Worm (Caenorhabditis elegans) whole organism, L4 larva: Measurements from ENCODE around the gene sox-3.

ENCODE experiments used
- F10B5.3 ChIP-seq: sonication (generic microtip); optimal IDR thresholded peaks from 2 replicates; lab custom pipeline; 2016; ENCODE audit warnings: mild to moderate bottlenecking, missing genetic modification characterization, missing compliant biosample characterization
- F26F4.8 ChIP-seq: fragments of 200-800 bp; sonication (Bioruptor generic); conservative IDR thresholded peaks from 2 replicates; pipeline ENCODE4 v1.3.6; 2022; ENCODE audit warnings: missing genetic modification characterization, missing compliant biosample characterization
- F44E2.7 ChIP-seq: fragments of 200-800 bp; sonication (Bioruptor generic); IDR thresholded peaks from 2 replicates; pipeline ENCODE4 v2.1.2; 2022; ENCODE audit warnings: missing genetic modification characterization, missing compliant biosample characterization
- R02D3.7 ChIP-seq: fragments of 150-350 bp; sonication (generic microtip); optimal IDR thresholded peaks from 3 replicates; lab custom pipeline; 2014; ENCODE audit warnings: missing biosample characterization, missing genetic modification characterization
- Y48G9A.11 ChIP-seq: fragments of 200-800 bp; sonication (Bioruptor generic); IDR thresholded peaks from 2 replicates; pipeline ENCODE4 v1.3.6; 2022; ENCODE audit warnings: missing genetic modification reagents, missing genetic modification characterization, missing compliant biosample characterization
- aha-1 ChIP-seq: fragments of 150-350 bp; peaks from one replicate; lab custom pipeline; 2014; ENCODE audit warnings: missing biosample characterization, missing genetic modification characterization
- ama-1 ChIP-seq: fragments of 150-350 bp; optimal IDR thresholded peaks from 2 replicates; lab custom pipeline; 2014; ENCODE audit warnings: inconsistent platforms, mixed read lengths
- arid-1 ChIP-seq: fragments of 200-800 bp; sonication (Bioruptor generic); conservative IDR thresholded peaks from 2 replicates; pipeline ENCODE4 v1.3.6; 2022; ENCODE audit warnings: missing genetic modification reagents, missing genetic modification characterization, missing compliant biosample characterization
- ceh-28 ChIP-seq: fragments of 150-350 bp; optimal IDR thresholded peaks from 2 replicates; lab custom pipeline; 2014; ENCODE audit warnings: missing biosample characterization, missing genetic modification reagents, missing genetic modification characterization
- ceh-32 ChIP-seq: sonication (generic microtip); optimal IDR thresholded peaks from 2 replicates; lab custom pipeline; 2016; ENCODE audit warnings: mild to moderate bottlenecking, missing genetic modification characterization, missing compliant biosample characterization; ENCODE audit not compliant: poor library complexity
- ceh-62 ChIP-seq: sonication (generic microtip); optimal IDR thresholded peaks from 2 replicates; lab custom pipeline; 2017; ENCODE audit warnings: missing biosample characterization, missing genetic modification characterization
- ceh-82 ChIP-seq: sonication (generic microtip); optimal IDR thresholded peaks from 2 replicates; lab custom pipeline; 2017; ENCODE audit warnings: missing biosample characterization, missing genetic modification characterization
- daf-16 ChIP-seq, 3 experiments: sonication (generic microtip); optimal IDR thresholded peaks; 2 replicates each; lab custom pipeline; 2016 to 2017; ENCODE audit warnings: missing genetic modification characterization in 3 of 3, missing genetic modification reagents in 3 of 3, mild to moderate bottlenecking in 2 of 3, missing compliant biosample characterization in 2 of 3, missing biosample characterization in 1 of 3, moderate library complexity in 1 of 3
- dmd-6 ChIP-seq: fragments of 200-800 bp; sonication (Bioruptor generic); IDR thresholded peaks from 2 replicates; pipeline ENCODE4 v1.3.6; 2022; ENCODE audit warnings: missing genetic modification reagents, missing genetic modification characterization, missing compliant biosample characterization
- dmd-8 ChIP-seq: fragments of 200-800 bp; sonication (Bioruptor generic); IDR thresholded peaks from 2 replicates; pipeline ENCODE4 v1.3.6; 2022; ENCODE audit warnings: missing genetic modification characterization, missing compliant biosample characterization
- dmd-9 ChIP-seq: fragments of 200-800 bp; sonication (Bioruptor generic); IDR thresholded peaks from 2 replicates; pipeline ENCODE4 v1.3.6; 2022; ENCODE audit warnings: missing genetic modification reagents, missing genetic modification characterization, missing compliant biosample characterization
- duxl-1 ChIP-seq: sonication (generic microtip); optimal IDR thresholded peaks from 2 replicates; lab custom pipeline; 2016; ENCODE audit warnings: mild to moderate bottlenecking, missing genetic modification characterization, moderate library complexity, missing compliant biosample characterization; ENCODE audit not compliant: poor library complexity
- fkh-10 ChIP-seq: fragments of 150-350 bp; optimal IDR thresholded peaks from 2 replicates; lab custom pipeline; 2014; ENCODE audit warnings: missing biosample characterization, missing genetic modification reagents, missing genetic modification characterization
- hlh-11 ChIP-seq: fragments of 200-800 bp; sonication (Bioruptor generic); optimal IDR thresholded peaks from 2 replicates; lab custom pipeline; 2018; ENCODE audit warnings: mild to moderate bottlenecking, missing genetic modification characterization, missing compliant biosample characterization
- hmg-1.1 ChIP-seq: fragments of 200-800 bp; sonication (Bioruptor generic); IDR thresholded peaks from 2 replicates; pipeline ENCODE4 v1.3.6; 2022; ENCODE audit warnings: missing genetic modification reagents, missing genetic modification characterization, missing compliant biosample characterization
- lim-7 ChIP-seq: fragments of 200-800 bp; sonication (Bioruptor generic); IDR thresholded peaks from 2 replicates; pipeline ENCODE4 v1.3.6; 2022; ENCODE audit warnings: missing genetic modification characterization, missing compliant biosample characterization
- madf-5 ChIP-seq, 2 experiments: fragments of 200-800 bp; sonication (Bioruptor generic); IDR thresholded peaks; 2 replicates each; pipeline ENCODE4 v1.3.6; 2022; ENCODE audit warnings: missing compliant biosample characterization in 2 of 2, missing genetic modification characterization in 2 of 2
- madf-9 ChIP-seq: fragments of 200-800 bp; sonication (Bioruptor generic); conservative IDR thresholded peaks from 2 replicates; pipeline ENCODE4 v1.3.6; 2022; ENCODE audit warnings: missing genetic modification reagents, missing genetic modification characterization, missing compliant biosample characterization
- mdl-1 ChIP-seq, 2 experiments: fragments of 150-350 bp in 1 of 2; sonication (generic microtip) in 1 of 2; optimal IDR thresholded peaks; 2 replicates each; lab custom pipeline; 2014 to 2017; ENCODE audit warnings: missing biosample characterization in 2 of 2, missing genetic modification characterization in 2 of 2
- mep-1 ChIP-seq: fragments of 150-350 bp; sonication (generic microtip); optimal IDR thresholded peaks from 3 replicates; lab custom pipeline; 2014; ENCODE audit warnings: missing biosample characterization, missing genetic modification characterization
- mxl-3 ChIP-seq: fragments of 200-800 bp; sonication (Bioruptor generic); optimal IDR thresholded peaks from 2 replicates; lab custom pipeline; 2018; ENCODE audit warnings: mild to moderate bottlenecking, missing genetic modification characterization, missing compliant biosample characterization
- nhr-102 ChIP-seq: sonication (generic microtip); optimal IDR thresholded peaks from 2 replicates; lab custom pipeline; 2016; ENCODE audit warnings: mild to moderate bottlenecking, missing genetic modification characterization, moderate library complexity, missing compliant biosample characterization
- nhr-25 ChIP-seq: sonication (generic microtip); optimal IDR thresholded peaks from 2 replicates; lab custom pipeline; 2017; ENCODE audit warnings: missing genetic modification characterization, mild to moderate bottlenecking, missing compliant biosample characterization, antibody characterized with exemption, moderate library complexity, borderline replicate concordance; ENCODE audit not compliant: insufficient read depth
- nhr-28 ChIP-seq: fragments of 150-350 bp; optimal IDR thresholded peaks from 2 replicates; lab custom pipeline; 2014; ENCODE audit warnings: missing biosample characterization, missing genetic modification characterization
- rbr-2 ChIP-seq: sonication (generic microtip); optimal IDR thresholded peaks from 2 replicates; lab custom pipeline; 2016; ENCODE audit warnings: missing genotype, missing genetic modification characterization, missing compliant biosample characterization
- sdz-12 ChIP-seq: fragments of 200-800 bp; sonication (Bioruptor generic); optimal IDR thresholded peaks from 2 replicates; lab custom pipeline; 2018; ENCODE audit warnings: mild to moderate bottlenecking, missing genetic modification characterization, missing compliant biosample characterization
- set-16 ChIP-seq: fragments of 200-800 bp; sonication (Bioruptor generic); IDR thresholded peaks from 2 replicates; pipeline ENCODE4 v1.3.6; 2022; ENCODE audit warnings: missing genetic modification reagents, missing genetic modification characterization, missing compliant biosample characterization
- snpc-1.2 ChIP-seq: fragments of 200-800 bp; sonication (Bioruptor generic); IDR thresholded peaks from 2 replicates; pipeline ENCODE4 v1.3.6; 2022; ENCODE audit warnings: missing genetic modification reagents, missing genetic modification characterization, missing compliant biosample characterization
- tra-1 ChIP-seq: fragments of 200-800 bp; sonication (Bioruptor generic); IDR thresholded peaks from 2 replicates; pipeline ENCODE4 v1.3.6; 2022; ENCODE audit warnings: missing genetic modification reagents, missing genetic modification characterization, missing compliant biosample characterization
- unc-130 ChIP-seq: sonication (generic microtip); optimal IDR thresholded peaks from 2 replicates; lab custom pipeline; 2016; ENCODE audit warnings: missing genetic modification reagents, missing genetic modification characterization, missing compliant biosample characterization
- unc-39 ChIP-seq: sonication (generic microtip); optimal IDR thresholded peaks from 2 replicates; lab custom pipeline; 2017; ENCODE audit warnings: missing biosample characterization, missing genetic modification characterization
- unc-62 ChIP-seq, 3 experiments: fragments of 150-350 bp in 1 of 3; sonication (generic microtip); optimal IDR thresholded peaks in 2 of 3; peaks in 1 of 3; 1 replicate in 1 of 3; 2 replicates in 2 of 3; lab custom pipeline; 2014 to 2017; ENCODE audit warnings: missing biosample characterization in 3 of 3, missing genetic modification characterization in 3 of 3, missing genetic modification reagents in 3 of 3, missing genotype in 1 of 3
- vab-7 ChIP-seq: fragments of 200-800 bp; sonication (Bioruptor generic); IDR thresholded peaks from 2 replicates; pipeline ENCODE4 v1.3.6; 2022; ENCODE audit warnings: missing genetic modification reagents, missing genetic modification characterization, missing compliant biosample characterization
- zag-1 ChIP-seq: fragments of 150-350 bp; optimal IDR thresholded peaks from 2 replicates; lab custom pipeline; 2014; ENCODE audit warnings: missing biosample characterization, missing genetic modification characterization
- zfp-2 ChIP-seq: sonication (generic microtip); optimal IDR thresholded peaks from 2 replicates; lab custom pipeline; 2016; ENCODE audit warnings: mild to moderate bottlenecking, missing genetic modification characterization, missing compliant biosample characterization

The sox-3 gene

ce11 chrX:14721098-14721497, 28.3 kb upstream of the sox-3 start, which contains the start of gene F33C8.2:
Gene F33C8.2 (plus strand): TSS chrX:14721398.
- no peak for TF ChIP-seq daf-16 (GFP tag; optimal IDR thresholded peaks at IDR 0.05; lab: Kevin White, UChicago)
- no peak for TF ChIP-seq daf-16 (tag; optimal IDR thresholded peaks at IDR 0.05; lab: Kevin White, UChicago)
- TF ChIP-seq F10B5.3 (tag; lab: Kevin White, UChicago), result no peak
- no peak for TF ChIP-seq F44E2.7
- no peak for TF ChIP-seq nhr-25 (tag; lab: Kevin White, UChicago)

ce11 chrX:14717782-14718181, 25.0 kb upstream of the sox-3 start:
- no peak for TF ChIP-seq ceh-82
- TF ChIP-seq madf-5 (GFP tag; IDR thresholded peaks at IDR 0.05; lab: Robert Waterston, UW), result 0 out of 4 replicates have a peak, but pooled peaks of 1 of the 2 experiments have one; percentile 16

- TF ChIP-seq set-16 (GFP tag; lab: Robert Waterston, UW) (peak; percentile 65), zfp-2 (tag; lab: Kevin White, UChicago) (no peak), arid-1 (no peak), duxl-1 (no peak), sdz-12 (GFP tag; lab: Kevin White, UChicago) (no peak), rbr-2 (no peak), lim-7 (GFP tag; lab: Robert Waterston, UW) (no peak), nhr-102 (tag; lab: Kevin White, UChicago) (no peak)
Measured at ce11 chrX:14715459-14715858, 22.7 kb upstream of the sox-3 start.

ce11 chrX:14711168-14711629, 18.4 kb upstream of the sox-3 start, which contains the start of gene atrn-1:
Gene atrn-1 (plus strand): TSS chrX:14711579.
- TF ChIP-seq nhr-28 (tag; lab: Kevin White, UChicago), result peak; percentile 2
- peak; percentile 6 for TF ChIP-seq mxl-3 (GFP tag; lab: Kevin White, UChicago)
- TF ChIP-seq unc-62 (GFP tag; optimal IDR thresholded peaks at IDR 0.05 in 1 of 2; lab: Kevin White, UChicago), result peak in 1 of 2 experiments; percentile 54
- no peak for TF ChIP-seq unc-62 (tag; optimal IDR thresholded peaks at IDR 0.05; lab: Kevin White, UChicago)
- TF ChIP-seq mep-1, result peak; percentile 15
- no peak for TF ChIP-seq ceh-62 (tag; lab: Kevin White, UChicago)
- no peak for TF ChIP-seq R02D3.7 (tag; lab: Kevin White, UChicago)
- TF ChIP-seq ceh-28, result peak; percentile 57
- TF ChIP-seq hlh-11 (tag; lab: Kevin White, UChicago), result peak; percentile 23
- TF ChIP-seq hmg-1.1 (GFP tag; lab: Robert Waterston, UW), result 0 out of 2 replicates have a peak, but pooled peaks have one; percentile 21
- peak; percentile 45 for TF ChIP-seq aha-1

ce11 chrX:14709591-14709990, 16.8 kb upstream of the sox-3 start:
- TF ChIP-seq dmd-9 (no peak), dmd-6 (GFP tag; lab: Robert Waterston, UW) (peak; percentile 21; the same call in 1 of the 2 replicates), vab-7 (GFP tag; lab: Robert Waterston, UW) (no peak), nhr-28 (tag; lab: Kevin White, UChicago) (peak; percentile 23), mdl-1 (tag; optimal IDR thresholded peaks at IDR 0.05; lab: Kevin White, UChicago) (peak in 1 of 2 experiments; percentile 10)

- TF ChIP-seq ama-1 (lab: Kevin White, UChicago) (no peak), F26F4.8 (GFP tag; lab: Robert Waterston, UW) (no peak), duxl-1 (no peak), unc-39 (tag; lab: Kevin White, UChicago) (no peak), ceh-28 (peak; percentile 90), unc-130 (GFP tag; lab: Kevin White, UChicago) (no peak), F44E2.7 (no peak), mep-1 (peak; percentile 98), Y48G9A.11 (no peak), zag-1 (peak; percentile 49), ceh-32 (tag; lab: Kevin White, UChicago) (peak; percentile 41), nhr-28 (tag; lab: Kevin White, UChicago) (peak; percentile 85), snpc-1.2 (0 out of 2 replicates have a peak, but pooled peaks have one; percentile 24), madf-9 (GFP tag; lab: Robert Waterston, UW) (peak; percentile 77), tra-1 (GFP tag; lab: Robert Waterston, UW) (peak; percentile 76), fkh-10 (GFP tag; lab: Kevin White, UChicago) (peak; percentile 97), nhr-102 (tag; lab: Kevin White, UChicago) (peak; percentile 75), vab-7 (GFP tag; lab: Robert Waterston, UW) (peak; percentile 58; the same call in 1 of the 2 replicates), dmd-8 (GFP tag; lab: Robert Waterston, UW) (no peak)
Measured at ce11 chrX:14708176-14708642, 15.4 kb upstream of the sox-3 start.
